Fruit fly (Drosophila melanogaster): ENCODE measurements around the gene Glyp.

Gene Glyp

dm6 chr2L:2163568-2163953, 32.9 kb downstream of the Glyp start (continued):
- TF ChIP-seq HLHmδ (GFP tag; optimal IDR thresholded peaks at IDR 0.05) (peak; percentile 16), CG31224 (GFP tag; IDR thresholded peaks at IDR 0.05) (peak; percentile 83), CG33213 (GFP tag; optimal IDR thresholded peaks at IDR 0.05) (peak; percentile 72), CG10209 (GFP tag; optimal IDR thresholded peaks at IDR 0.05) (peak; percentile 89), eyg (GFP tag; optimal IDR thresholded peaks at IDR 0.05) (peak; percentile 63), CG14965 (GFP tag; optimal IDR thresholded peaks at IDR 0.05; ENCODE audit: borderline replicate concordance) (peak; percentile 40), lov (optimal IDR thresholded peaks at IDR 0.05) (no peak), lov (GFP tag; IDR thresholded peaks at IDR 0.05) (peak; percentile 97), PHDP (tag; optimal IDR thresholded peaks at IDR 0.05) (peak; percentile 83), CG13123 (GFP tag; optimal IDR thresholded peaks at IDR 0.05) (peak; percentile 64), ATbp (GFP tag; optimal IDR thresholded peaks at IDR 0.05) (peak; percentile 89), seq (GFP tag; IDR thresholded peaks at IDR 0.05) (peak; percentile 84), CG7556 (GFP tag; optimal IDR thresholded peaks at IDR 0.05) (peak; percentile 87), CG1529 (GFP tag; optimal IDR thresholded peaks at IDR 0.05) (peak; percentile 91), Trl (optimal IDR thresholded peaks at IDR 0.05) (peak; percentile 35 to 38), Trl (GFP tag; optimal IDR thresholded peaks at IDR 0.05) (peak; percentile 81), CG14667 (GFP tag; IDR thresholded peaks at IDR 0.05) (peak; percentile 91), fd96Cb (tag; optimal IDR thresholded peaks at IDR 0.05) (peak; percentile 92), CG11504 (tag; optimal IDR thresholded peaks at IDR 0.05) (peak; percentile 84), CG6791 (GFP tag; IDR thresholded peaks at IDR 0.05; ENCODE audit: partially characterized antibody) (0 out of 3 replicates have a peak, but pooled peaks have one; percentile 14), sug (tag; optimal IDR thresholded peaks at IDR 0.05) (no peak), Drgx (GFP tag; IDR thresholded peaks at IDR 0.05) (peak; percentile 91), fd64A (GFP tag; optimal IDR thresholded peaks at IDR 0.05) (peak; percentile 70), E2f2 (GFP tag; IDR thresholded peaks at IDR 0.05) (peak; percentile 67), nau (GFP tag; optimal IDR thresholded peaks at IDR 0.05) (peak; percentile 72), Ets97D (GFP tag; optimal IDR thresholded peaks at IDR 0.05) (peak; percentile 66), shn (GFP tag; optimal IDR thresholded peaks at IDR 0.05) (peak; percentile 89), croc (GFP tag; conservative IDR thresholded peaks at IDR 0.05) (peak; percentile 92), Bgb (GFP tag; IDR thresholded peaks at IDR 0.05; ENCODE audit: partially characterized antibody) (0 out of 2 replicates have a peak, but pooled peaks have one; percentile 14), cato (GFP tag; optimal IDR thresholded peaks at IDR 0.05; ENCODE audit: borderline replicate concordance) (peak; percentile 72), Lpt (GFP tag; optimal IDR thresholded peaks at IDR 0.05) (no peak), Sin3A (optimal IDR thresholded peaks at IDR 0.05) (no peak), Vsx1 (GFP tag; optimal IDR thresholded peaks at IDR 0.05) (peak; percentile 73), Atf3 (GFP tag; optimal IDR thresholded peaks at IDR 0.05) (peak; percentile 94), corto (GFP tag; optimal IDR thresholded peaks at IDR 0.05) (peak; percentile 72), pum (GFP tag; optimal IDR thresholded peaks at IDR 0.05) (peak; percentile 94), btn (GFP tag; optimal IDR thresholded peaks at IDR 0.05) (peak; percentile 91), dm (GFP tag; optimal IDR thresholded peaks at IDR 0.05) (peak; percentile 85), Oaz (GFP tag; IDR thresholded peaks at IDR 0.05) (peak; percentile 73), nerfin-1 (tag; optimal IDR thresholded peaks at IDR 0.05) (peak; percentile 79), ci (GFP tag; IDR thresholded peaks at IDR 0.05) (peak; percentile 96), Taf1 (GFP tag; IDR thresholded peaks at IDR 0.05) (peak; percentile 82), dpn (GFP tag; optimal IDR thresholded peaks at IDR 0.05) (peak; percentile 78 to 88), CG10654 (GFP tag; optimal IDR thresholded peaks at IDR 0.05) (peak; percentile 78), CG12391 (tag; optimal IDR thresholded peaks at IDR 0.05) (peak; percentile 91), org-1 (GFP tag; optimal IDR thresholded peaks at IDR 0.05) (peak; percentile 90), az2 (GFP tag; optimal IDR thresholded peaks at IDR 0.05) (peak; percentile 86), CG14860 (GFP tag; IDR thresholded peaks at IDR 0.05; ENCODE audit: partially characterized antibody) (no peak), CG18764 (GFP tag; optimal IDR thresholded peaks at IDR 0.05) (peak; percentile 78), CG17361 (GFP tag; IDR thresholded peaks at IDR 0.05) (peak; percentile 91), gcm (GFP tag; optimal IDR thresholded peaks at IDR 0.05) (peak; percentile 82), Opbp (GFP tag; IDR thresholded peaks at IDR 0.05; ENCODE audit: partially characterized antibody) (no peak)
